Fruit fly (Drosophila melanogaster) whole organism, embryonic: ENCODE results near the gene cni.

Source experiments
- Atf3 ChIP-seq: fragments of 200-800 bp; sonication (Bioruptor generic); optimal IDR thresholded peaks from 3 replicates; lab custom pipeline; 2016; ENCODE audit warnings: missing biosample characterization, missing genetic modification characterization
- Awh ChIP-seq: fragments of 200-800 bp; sonication (Bioruptor generic); IDR thresholded peaks from 2 replicates; pipeline ENCODE4, ENCODE4 v1.3.6; 2022; ENCODE audit warnings: missing biosample characterization, missing genetic modification characterization
- B-H1 ChIP-seq: fragments of 200-800 bp; sonication (Bioruptor generic); IDR thresholded peaks from 3 replicates; pipeline ENCODE4 v1.3.6; 2022; ENCODE audit warnings: missing biosample characterization, missing genetic modification characterization
- B-H2 ChIP-seq: fragments of 200-800 bp; sonication (Bioruptor generic); optimal IDR thresholded peaks from 2 replicates; lab custom pipeline; 2018; ENCODE audit warnings: missing biosample characterization, mild to moderate bottlenecking, missing genetic modification characterization
- CG10209 ChIP-seq: fragments of 200-800 bp; sonication (Bioruptor generic); optimal IDR thresholded peaks from 3 replicates; lab custom pipeline; 2017; ENCODE audit warnings: missing biosample characterization, mild to moderate bottlenecking, missing genetic modification characterization, missing genetic modification reagents
- CG10565 ChIP-seq: fragments of 200-800 bp; sonication (Bioruptor generic); optimal IDR thresholded peaks from 3 replicates; lab custom pipeline; 2016; ENCODE audit warnings: missing biosample characterization, mild to moderate bottlenecking, missing genetic modification characterization
- CG12236 ChIP-seq: fragments of 200-800 bp; sonication (Bioruptor generic); optimal IDR thresholded peaks from 2 replicates; lab custom pipeline; 2016; ENCODE audit warnings: missing biosample characterization, missing genetic modification characterization
- CG1603 ChIP-seq: fragments of 200-800 bp; sonication (Bioruptor generic); optimal IDR thresholded peaks from 2 replicates; lab custom pipeline; 2019; ENCODE audit warnings: missing biosample characterization, mild to moderate bottlenecking, missing genetic modification characterization, moderate library complexity
- CG16815 ChIP-seq: fragments of 200-800 bp; sonication (Bioruptor generic); optimal IDR thresholded peaks from 3 replicates; lab custom pipeline; 2017; ENCODE audit warnings: missing biosample characterization, mild to moderate bottlenecking, missing genetic modification characterization
- CG17359 ChIP-seq: fragments of 200-800 bp; sonication (Bioruptor generic); optimal IDR thresholded peaks from 3 replicates; lab custom pipeline; 2018; ENCODE audit warnings: missing biosample characterization, mild to moderate bottlenecking, missing genetic modification characterization, moderate library complexity
- CG17612 ChIP-seq: fragments of 200-800 bp; sonication (Bioruptor generic); IDR thresholded peaks from 2 replicates; pipeline ENCODE4 v1.3.6; 2022; ENCODE audit warnings: missing biosample characterization, missing genetic modification characterization
- CG18262 ChIP-seq: fragments of 200-800 bp; optimal IDR thresholded peaks from 3 replicates; lab custom pipeline; 2019; ENCODE audit warnings: missing biosample characterization, mild to moderate bottlenecking, missing genetic modification characterization, moderate library complexity
- CG3065 ChIP-seq: fragments of 200-800 bp; sonication (Bioruptor generic); optimal IDR thresholded peaks from 2 replicates; lab custom pipeline; 2016; ENCODE audit warnings: missing biosample characterization, missing genetic modification characterization
- CG3163 ChIP-seq: fragments of 200-800 bp; sonication (Bioruptor generic); optimal IDR thresholded peaks from 3 replicates; lab custom pipeline; 2016; ENCODE audit warnings: missing biosample characterization, missing genetic modification characterization
- CG32772 ChIP-seq: fragments of 200-800 bp; sonication (Bioruptor generic); IDR thresholded peaks from 2 replicates; pipeline ENCODE4 v1.3.6; 2022; ENCODE audit warnings: missing biosample characterization, missing genetic modification characterization
- CG34376 ChIP-seq: fragments of 200-800 bp; sonication (Bioruptor generic); optimal IDR thresholded peaks from 2 replicates; lab custom pipeline; 2018; ENCODE audit warnings: missing biosample characterization, mild to moderate bottlenecking, missing genetic modification characterization
- CG42726 ChIP-seq: fragments of 200-800 bp; sonication (Bioruptor generic); IDR thresholded peaks from 2 replicates; pipeline ENCODE4 v1.3.6; 2022; ENCODE audit warnings: missing biosample characterization, missing genetic modification characterization; ENCODE audit not compliant: partially characterized antibody
- CG7271 ChIP-seq: fragments of 200-800 bp; sonication (Bioruptor generic); optimal IDR thresholded peaks from 2 replicates; lab custom pipeline; 2018; ENCODE audit warnings: missing biosample characterization, mild to moderate bottlenecking, missing genetic modification characterization, moderate library complexity
- CG7372 ChIP-seq: fragments of 200-800 bp; sonication (Bioruptor generic); IDR thresholded peaks from 2 replicates; pipeline ENCODE4 v1.3.6; 2022; ENCODE audit warnings: missing biosample characterization, missing genetic modification characterization
- CG9876 ChIP-seq: fragments of 200-800 bp; sonication (Bioruptor generic); optimal IDR thresholded peaks from 2 replicates; lab custom pipeline; 2016; ENCODE audit warnings: missing biosample characterization, missing genetic modification characterization
- CHES-1-like ChIP-seq: fragments of 200-800 bp; sonication (Bioruptor generic); optimal IDR thresholded peaks from 2 replicates; lab custom pipeline; 2016; ENCODE audit warnings: missing biosample characterization, missing genetic modification characterization
- D19B ChIP-seq: fragments of 200-800 bp; sonication (Bioruptor generic); optimal IDR thresholded peaks from 2 replicates; lab custom pipeline; 2017; ENCODE audit warnings: missing biosample characterization, mild to moderate bottlenecking, missing genetic modification characterization
- Dfd ChIP-seq, 2 experiments: fragments of >200 bp; optimal IDR thresholded peaks; 2 replicates each; lab custom pipeline; 2017; ENCODE audit warnings: missing biosample characterization in 2 of 2, missing genetic modification characterization in 2 of 2
- Dll ChIP-seq: fragments of 200-800 bp; sonication (Bioruptor generic); IDR thresholded peaks from 4 replicates; pipeline ENCODE4 v1.3.6; 2022; ENCODE audit warnings: missing biosample characterization, missing genetic modification characterization; ENCODE audit not compliant: partially characterized antibody
- Doc2 ChIP-seq: fragments of 200-800 bp; sonication (Bioruptor generic); IDR thresholded peaks from 2 replicates; pipeline ENCODE4 v1.3.6; 2022; ENCODE audit warnings: missing biosample characterization, missing genetic modification characterization
- Eip74EF ChIP-seq, 2 experiments: fragments of 200-800 bp in 1 of 2; fragments of >200 bp in 1 of 2; sonication (Bioruptor generic) in 1 of 2; optimal IDR thresholded peaks; 2 replicates each; lab custom pipeline; 2017 to 2019; ENCODE audit warnings: missing biosample characterization in 2 of 2, missing genetic modification characterization in 2 of 2, mild to moderate bottlenecking in 1 of 2, moderate library complexity in 1 of 2
- Fer2 ChIP-seq: fragments of 200-800 bp; sonication (Bioruptor generic); optimal IDR thresholded peaks from 2 replicates; lab custom pipeline; 2018; ENCODE audit warnings: missing biosample characterization, mild to moderate bottlenecking, missing genetic modification characterization, moderate library complexity
- HLH4C ChIP-seq: fragments of 200-800 bp; sonication (Bioruptor generic); IDR thresholded peaks from 3 replicates; pipeline ENCODE4 v1.3.6; 2022; ENCODE audit warnings: missing biosample characterization, missing genetic modification characterization; ENCODE audit not compliant: partially characterized antibody
- Max ChIP-seq: fragments of 200-800 bp; sonication (Bioruptor generic); optimal IDR thresholded peaks from 2 replicates; lab custom pipeline; 2016; ENCODE audit warnings: missing biosample characterization, mild to moderate bottlenecking, missing genetic modification characterization
- Med ChIP-seq: fragments of 200-800 bp; sonication (Bioruptor generic); peaks from one replicate; lab custom pipeline; 2016; ENCODE audit warnings: missing biosample characterization, missing genetic modification characterization, mild to moderate bottlenecking, inconsistent platforms, moderate library complexity
- Mrtf ChIP-seq: fragments of 200-800 bp; sonication (Bioruptor generic); IDR thresholded peaks from 3 replicates; pipeline ENCODE4 v1.3.6; 2022; ENCODE audit warnings: missing biosample characterization, missing genetic modification characterization
- Nf-YB ChIP-seq: fragments of 200-800 bp; sonication (Bioruptor generic); optimal IDR thresholded peaks from 3 replicates; lab custom pipeline; 2019; ENCODE audit warnings: missing biosample characterization, mild to moderate bottlenecking, missing genetic modification characterization, moderate library complexity
- Stat92E ChIP-seq, 3 experiments: fragments of >200 bp in 2 of 3; fragments of 200-800 bp in 1 of 3; sonication (Bioruptor generic) in 1 of 3; optimal IDR thresholded peaks; 2 replicates each; lab custom pipeline; 2017 to 2019; ENCODE audit warnings: missing biosample characterization in 3 of 3, missing genetic modification characterization in 3 of 3, mild to moderate bottlenecking in 1 of 3, moderate library complexity in 1 of 3
- abd-A ChIP-seq: fragments of 200-800 bp; sonication (Bioruptor generic); optimal IDR thresholded peaks from 3 replicates; lab custom pipeline; 2019; ENCODE audit warnings: missing biosample characterization, mild to moderate bottlenecking, missing genetic modification characterization, moderate library complexity
- ac ChIP-seq: fragments of 200-800 bp; sonication (Bioruptor generic); optimal IDR thresholded peaks from 3 replicates; lab custom pipeline; 2017; ENCODE audit warnings: missing biosample characterization, mild to moderate bottlenecking, missing genetic modification characterization
- cad ChIP-seq: fragments of >200 bp; optimal IDR thresholded peaks from 2 replicates; lab custom pipeline; 2017; ENCODE audit warnings: missing biosample characterization, missing genetic modification characterization
- chm ChIP-seq: fragments of 200-800 bp; sonication (Bioruptor generic); IDR thresholded peaks from 2 replicates; pipeline ENCODE4 v1.3.6; 2022; ENCODE audit warnings: missing biosample characterization, missing genetic modification characterization
- dm ChIP-seq: fragments of 200-800 bp; sonication (Bioruptor generic); optimal IDR thresholded peaks from 3 replicates; lab custom pipeline; 2016; ENCODE audit warnings: missing biosample characterization, missing genetic modification characterization
- ftz-f1 ChIP-seq: fragments of 200-800 bp; sonication (Bioruptor generic); optimal IDR thresholded peaks from 2 replicates; lab custom pipeline; 2016; ENCODE audit warnings: missing biosample characterization, missing genetic modification characterization
- gro ChIP-seq: fragments of 200-800 bp; sonication (Bioruptor generic); optimal IDR thresholded peaks from 2 replicates; lab custom pipeline; 2016; ENCODE audit warnings: missing biosample characterization, missing genetic modification characterization
- gt ChIP-seq: fragments of 200-800 bp; sonication (Bioruptor generic); IDR thresholded peaks from 2 replicates; pipeline ENCODE4 v1.3.6; 2022; ENCODE audit warnings: missing biosample characterization, missing genetic modification characterization
- h ChIP-seq: fragments of >200 bp; optimal IDR thresholded peaks from 2 replicates; lab custom pipeline; 2017
- lov ChIP-seq, 2 experiments: fragments of 200-800 bp in 1 of 2; fragments of >200 bp in 1 of 2; sonication (Bioruptor generic) in 1 of 2; IDR thresholded peaks in 1 of 2; optimal IDR thresholded peaks in 1 of 2; 2 replicates in 1 of 2; 3 replicates in 1 of 2; pipeline versions ENCODE4 v1.3.6 to Lab custom; 2017 to 2022; ENCODE audit warnings: missing biosample characterization in 1 of 2, missing genetic modification characterization in 1 of 2
- mam ChIP-seq: fragments of 200-800 bp; sonication (Bioruptor generic); optimal IDR thresholded peaks from 3 replicates; lab custom pipeline; 2016; ENCODE audit warnings: missing biosample characterization, missing genetic modification characterization
- scrt ChIP-seq: fragments of 200-800 bp; sonication (Bioruptor generic); optimal IDR thresholded peaks from 2 replicates; lab custom pipeline; 2018; ENCODE audit warnings: missing biosample characterization, mild to moderate bottlenecking, missing genetic modification characterization, moderate library complexity
- tio ChIP-seq: fragments of 200-800 bp; sonication (Bioruptor generic); optimal IDR thresholded peaks from 2 replicates; lab custom pipeline; 2017; ENCODE audit warnings: missing biosample characterization, missing genetic modification characterization, inconsistent platforms
- trh ChIP-seq: fragments of 200-800 bp; sonication (Bioruptor generic); optimal IDR thresholded peaks from 2 replicates; lab custom pipeline; 2016; ENCODE audit warnings: missing biosample characterization, missing genetic modification characterization
- wek ChIP-seq: fragments of 200-800 bp; sonication (Bioruptor generic); optimal IDR thresholded peaks from 3 replicates; lab custom pipeline; 2018; ENCODE audit warnings: missing biosample characterization, mild to moderate bottlenecking, missing genetic modification characterization, moderate library complexity

cni gene

dm6 chr2L:16299466-16300311 lies 10.8 kb downstream of the cni start, which contains the start of the genes heix and CG17328 (continued):
- TF ChIP-seq Dll (peak; percentile 49; the same call in 1 of the 4 replicates), CG32772 (GFP tag; lab: Robert Waterston, UW) (peak; percentile 81), cad (GFP tag; lab: Kevin White, UChicago) (no peak), Awh (GFP tag; lab: Robert Waterston, UW) (0 out of 2 replicates have a peak, but pooled peaks have one; percentile 12), D19B (GFP tag; lab: Kevin White, UChicago) (peak; percentile 68), gt (no peak), CG42726 (GFP tag; lab: Robert Waterston, UW) (0 out of 2 replicates have a peak, but pooled peaks have one; percentile 30), mam (GFP tag; lab: Kevin White, UChicago) (peak; percentile 87), Atf3 (GFP tag; lab: Kevin White, UChicago) (peak; percentile 46), CG3163 (GFP tag; lab: Kevin White, UChicago) (no peak), Eip74EF (GFP tag; optimal IDR thresholded peaks at IDR 0.05; lab: Kevin White, UChicago) (no peak), wek (GFP tag; lab: Kevin White, UChicago) (no peak), ac (no peak), HLH4C (GFP tag; lab: Robert Waterston, UW) (no peak), tio (peak; percentile 80), CG17612 (0 out of 2 replicates have a peak, but pooled peaks have one; percentile 11), CG34376 (GFP tag; lab: Kevin White, UChicago) (peak; percentile 61), chm (peak; percentile 28; the same call in 1 of the 2 replicates), CG3065 (GFP tag; lab: Kevin White, UChicago) (peak; percentile 7), CG10565 (GFP tag; lab: Kevin White, UChicago) (no peak), gro (GFP tag; lab: Kevin White, UChicago) (peak; percentile 31), Nf-YB (GFP tag; lab: Kevin White, UChicago) (peak; percentile 43), CG9876 (GFP tag; lab: Kevin White, UChicago) (peak; percentile 6), CG1603 (peak; percentile 63), Max (peak; percentile 60), abd-A (tag; lab: Kevin White, UChicago) (no peak), Med (GFP tag; lab: Kevin White, UChicago) (peak; percentile 93), Stat92E (GFP tag; optimal IDR thresholded peaks at IDR 0.05; lab: Kevin White, UChicago) (no peak), Fer2 (tag; lab: Kevin White, UChicago) (peak; percentile 75), lov (optimal IDR thresholded peaks at IDR 0.05; lab: Kevin White, UChicago) (no peak), lov (GFP tag; IDR thresholded peaks at IDR 0.05; lab: Robert Waterston, UW) (no peak), CG7271 (tag; lab: Kevin White, UChicago) (peak; percentile 6), CG18262 (tag; lab: Kevin White, UChicago) (peak; percentile 70), Doc2 (no peak), Mrtf (GFP tag; lab: Robert Waterston, UW) (peak; percentile 53; the same call in 2 of the 3 replicates), dm (GFP tag; lab: Kevin White, UChicago) (peak; percentile 26), CHES-1-like (GFP tag; lab: Kevin White, UChicago) (peak; percentile 49), CG16815 (GFP tag; lab: Kevin White, UChicago) (peak; percentile 67), CG7372 (GFP tag; lab: Robert Waterston, UW) (no peak), Dfd (GFP tag; optimal IDR thresholded peaks at IDR 0.05; lab: Kevin White, UChicago) (no peak), ftz-f1 (GFP tag; lab: Kevin White, UChicago) (peak; percentile 67), B-H1 (GFP tag; lab: Robert Waterston, UW) (peak; percentile 34; the same call in 1 of the 3 replicates), CG17359 (tag; lab: Kevin White, UChicago) (peak; percentile 63), B-H2 (peak; percentile 73), CG10209 (GFP tag; lab: Kevin White, UChicago) (no peak), trh (GFP tag; lab: Kevin White, UChicago) (peak; percentile 25), scrt (GFP tag; lab: Kevin White, UChicago) (peak; percentile 37), CG12236 (GFP tag; lab: Kevin White, UChicago) (no peak), h (lab: Kevin White, UChicago) (no peak)
